2 worm cellular contexts compared by ENCODE assay signal in genomic region chrIII:11170509-11170908, ce11.
TF ChIP-seq lines count a peak whose summit lies in the region.

No protein-coding gene starts in this region.

TF ChIP-seq in whole organism, L4 larva, 104 proteins besides CTCF, POLR2A, EP300 and RAD21:
- TF ChIP-seq T20F7.1 (GFP tag; optimal IDR thresholded peaks at IDR 0.05; lab: Kevin White, UChicago) = no peak
- TF ChIP-seq unc-39 (tag; optimal IDR thresholded peaks at IDR 0.05; lab: Kevin White, UChicago) = no peak
- TF ChIP-seq lsy-2 (tag; optimal IDR thresholded peaks at IDR 0.05; lab: Kevin White, UChicago) = no peak
- TF ChIP-seq nhr-48 (tag; optimal IDR thresholded peaks at IDR 0.05; lab: Kevin White, UChicago) = no peak
- TF ChIP-seq duxl-1 (tag; optimal IDR thresholded peaks at IDR 0.05; lab: Kevin White, UChicago; ENCODE audit: poor library complexity) = no peak
- TF ChIP-seq ceh-62 (tag; optimal IDR thresholded peaks at IDR 0.05; lab: Kevin White, UChicago) = no peak
- peak; percentile 13; the same call in 1 of the 2 replicates for TF ChIP-seq tra-1 (GFP tag; IDR thresholded peaks at IDR 0.05; lab: Robert Waterston, UW)
- TF ChIP-seq lin-29 (GFP tag; IDR thresholded peaks at IDR 0.05; lab: Robert Waterston, UW) = no peak
- peak; percentile 4 for TF ChIP-seq aha-1 (tag; lab: Kevin White, UChicago)
- TF ChIP-seq hmg-1.1 (GFP tag; IDR thresholded peaks at IDR 0.05; lab: Robert Waterston, UW) = no peak
- no peak for TF ChIP-seq D1046.2 (GFP tag; IDR thresholded peaks at IDR 0.05; lab: Robert Waterston, UW)
- TF ChIP-seq ces-1 (GFP tag; optimal IDR thresholded peaks at IDR 0.05; lab: Kevin White, UChicago) = no peak
- no peak for TF ChIP-seq nhr-237 (tag; optimal IDR thresholded peaks at IDR 0.05; lab: Kevin White, UChicago)
- no peak for TF ChIP-seq gei-8 (GFP tag; optimal IDR thresholded peaks at IDR 0.05; lab: Kevin White, UChicago)
- TF ChIP-seq F26F4.8 (GFP tag; conservative IDR thresholded peaks at IDR 0.05; lab: Robert Waterston, UW) = no peak
- no peak for TF ChIP-seq unc-130 (GFP tag; optimal IDR thresholded peaks at IDR 0.05; lab: Kevin White, UChicago)
- TF ChIP-seq daf-12 (tag; optimal IDR thresholded peaks at IDR 0.05; lab: Kevin White, UChicago) = no peak
- TF ChIP-seq egl-43 (GFP tag; IDR thresholded peaks at IDR 0.05; lab: Robert Waterston, UW) = no peak
- TF ChIP-seq ztf-7 (tag; optimal IDR thresholded peaks at IDR 0.05; lab: Kevin White, UChicago) = no peak
- 0 out of 2 replicates have a peak, but pooled peaks have one; percentile 11 for TF ChIP-seq dmd-6 (GFP tag; IDR thresholded peaks at IDR 0.05; lab: Robert Waterston, UW)
- no peak for TF ChIP-seq egl-27 (tag; optimal IDR thresholded peaks at IDR 0.05; lab: Kevin White, UChicago)
- TF ChIP-seq cey-2 (tag; optimal IDR thresholded peaks at IDR 0.05; lab: Kevin White, UChicago; ENCODE audit: borderline replicate concordance, insufficient read depth) = no peak
- peak; percentile 11 for TF ChIP-seq nhr-102 (tag; optimal IDR thresholded peaks at IDR 0.05; lab: Kevin White, UChicago)
- TF ChIP-seq mes-2 (tag; optimal IDR thresholded peaks at IDR 0.05; lab: Kevin White, UChicago; ENCODE audit: poor library complexity, severe bottlenecking) = no peak
- TF ChIP-seq F44E2.7 (GFP tag; IDR thresholded peaks at IDR 0.05; lab: Robert Waterston, UW) = no peak
- TF ChIP-seq F37D6.2 (tag; optimal IDR thresholded peaks at IDR 0.05; lab: Kevin White, UChicago) = no peak
- TF ChIP-seq mdl-1 (tag; optimal IDR thresholded peaks at IDR 0.05; lab: Kevin White, UChicago) = no peak
- no peak for TF ChIP-seq spr-3 (GFP tag; optimal IDR thresholded peaks at IDR 0.05; lab: Kevin White, UChicago)
- TF ChIP-seq daf-19 (GFP tag; conservative IDR thresholded peaks at IDR 0.05; lab: Robert Waterston, UW) = no peak
- TF ChIP-seq nhr-111 (GFP tag; optimal IDR thresholded peaks at IDR 0.05; lab: Kevin White, UChicago) = no peak
- TF ChIP-seq ceh-82 (tag; optimal IDR thresholded peaks at IDR 0.05; lab: Kevin White, UChicago) = no peak

TF ChIP-seq in whole organism, young adult, 124 proteins besides CTCF, POLR2A, EP300 and RAD21:
- no peak for TF ChIP-seq aptf-2 (GFP tag; conservative IDR thresholded peaks at IDR 0.05; lab: Robert Waterston, UW)
- peak; percentile 94 for TF ChIP-seq him-1 (tag; optimal IDR thresholded peaks at IDR 0.05; lab: Kevin White, UChicago)
- TF ChIP-seq xnd-1 (tag; optimal IDR thresholded peaks at IDR 0.05; lab: Kevin White, UChicago) = peak; percentile 19
- TF ChIP-seq madf-6 (GFP tag; IDR thresholded peaks at IDR 0.05; lab: Robert Waterston, UW) = 0 out of 2 replicates have a peak, but pooled peaks have one; percentile 34
- TF ChIP-seq atf-7 (tag; optimal IDR thresholded peaks at IDR 0.05; lab: Kevin White, UChicago) = no peak
- no peak for TF ChIP-seq F22D6.2 (tag; optimal IDR thresholded peaks at IDR 0.05; lab: Kevin White, UChicago)
- TF ChIP-seq F52B5.7 (tag; optimal IDR thresholded peaks at IDR 0.05; lab: Kevin White, UChicago) = no peak
- no peak for TF ChIP-seq nhr-80 (tag; optimal IDR thresholded peaks at IDR 0.05; lab: Kevin White, UChicago)
